Worm (Caenorhabditis elegans): ENCODE results near the gene vha-8.

The vha-8 gene

ce11 chrIV:6809756-6810155 is 18.9 kb downstream of the vha-8 start:
- TF ChIP-seq lin-38 (GFP tag; IDR thresholded peaks at IDR 0.05) = no peak
- TF ChIP-seq nhr-28 (tag; optimal IDR thresholded peaks at IDR 0.05) = no peak
- no peak for TF ChIP-seq aly-2 (tag; optimal IDR thresholded peaks at IDR 0.05)
- no peak for TF ChIP-seq mdt-29 (GFP tag; IDR thresholded peaks at IDR 0.05)
- no peak for TF ChIP-seq dpl-1 (GFP tag; optimal IDR thresholded peaks at IDR 0.05)
- TF ChIP-seq zip-2 (tag; optimal IDR thresholded peaks at IDR 0.05) = no peak
- TF ChIP-seq nhr-11 (tag; optimal IDR thresholded peaks at IDR 0.05) = no peak
- TF ChIP-seq hmg-1.1 (GFP tag; IDR thresholded peaks at IDR 0.05) = peak; percentile 84
- TF ChIP-seq pqm-1 (tag; optimal IDR thresholded peaks at IDR 0.05) = no peak
- 0 out of 2 replicates have a peak, but pooled peaks have one; percentile 16 for TF ChIP-seq F26F4.8 (GFP tag; conservative IDR thresholded peaks at IDR 0.05)
- no peak for TF ChIP-seq madf-9 (GFP tag; conservative IDR thresholded peaks at IDR 0.05)
- no peak for TF ChIP-seq mes-2 (tag; optimal IDR thresholded peaks at IDR 0.05; ENCODE audit: poor library complexity, severe bottlenecking)
- no peak for TF ChIP-seq nhr-76 (tag; optimal IDR thresholded peaks at IDR 0.05)
- no peak for TF ChIP-seq zip-11 (GFP tag; IDR thresholded peaks at IDR 0.05)
- no peak for TF ChIP-seq sdz-12 (GFP tag; optimal IDR thresholded peaks at IDR 0.05)
- TF ChIP-seq F37D6.2 (tag; optimal IDR thresholded peaks at IDR 0.05) = peak; percentile 60
- TF ChIP-seq snpc-4 (tag; optimal IDR thresholded peaks at IDR 0.05) = no peak
- peak; percentile 36 for TF ChIP-seq hlh-30 (tag; optimal IDR thresholded peaks at IDR 0.05; ENCODE audit: insufficient read depth)
- no peak for TF ChIP-seq ceh-44 (GFP tag; IDR thresholded peaks at IDR 0.05)
- peak; percentile 69 for TF ChIP-seq ctbp-1 (GFP tag; IDR thresholded peaks at IDR 0.05)
- no peak for TF ChIP-seq F44E2.7 (GFP tag; IDR thresholded peaks at IDR 0.05)
- no peak for TF ChIP-seq unc-130 (GFP tag; optimal IDR thresholded peaks at IDR 0.05)
- TF ChIP-seq nhr-48 (tag; optimal IDR thresholded peaks at IDR 0.05) = no peak
- no peak for TF ChIP-seq set-16 (GFP tag; IDR thresholded peaks at IDR 0.05)
- TF ChIP-seq tra-1 (GFP tag; IDR thresholded peaks at IDR 0.05) = no peak
- no peak for TF ChIP-seq nhr-102 (tag; optimal IDR thresholded peaks at IDR 0.05)
- no peak for TF ChIP-seq vab-7 (GFP tag; IDR thresholded peaks at IDR 0.05)
- TF ChIP-seq D1046.2 (GFP tag; IDR thresholded peaks at IDR 0.05) = no peak
- TF ChIP-seq attf-4 (tag; optimal IDR thresholded peaks at IDR 0.05) = no peak
- TF ChIP-seq nhr-10 (tag; optimal IDR thresholded peaks at IDR 0.05) = no peak
- TF ChIP-seq mxl-2 (GFP tag; conservative IDR thresholded peaks at IDR 0.05) = no peak
- TF ChIP-seq skn-1 (tag; optimal IDR thresholded peaks at IDR 0.05) = no peak
- TF ChIP-seq nhr-6 (tag; optimal IDR thresholded peaks at IDR 0.05) = no peak
- peak; percentile 71 for TF ChIP-seq mep-1 (tag; optimal IDR thresholded peaks at IDR 0.05)
- TF ChIP-seq T26A8.4 (GFP tag; IDR thresholded peaks at IDR 0.05) = no peak
- TF ChIP-seq lin-29 (GFP tag; IDR thresholded peaks at IDR 0.05) = no peak
- TF ChIP-seq egl-43 (GFP tag; IDR thresholded peaks at IDR 0.05) = no peak
- no peak for TF ChIP-seq snpc-1.2 (GFP tag; IDR thresholded peaks at IDR 0.05)
- no peak for TF ChIP-seq nhr-237 (tag; optimal IDR thresholded peaks at IDR 0.05)
- no peak for TF ChIP-seq mxl-3 (GFP tag; optimal IDR thresholded peaks at IDR 0.05)
- TF ChIP-seq ceh-20 (GFP tag; IDR thresholded peaks at IDR 0.05) = no peak
- no peak for TF ChIP-seq pha-4 (GFP tag; IDR thresholded peaks at IDR 0.05)
- TF ChIP-seq pha-4 (tag; optimal IDR thresholded peaks at IDR 0.05) = no peak
- TF ChIP-seq mdl-1 (tag; optimal IDR thresholded peaks at IDR 0.05) = peak in 1 of 2 experiments; percentile 47
- TF ChIP-seq ceh-28 (tag; optimal IDR thresholded peaks at IDR 0.05) = no peak
- no peak for TF ChIP-seq spr-1 (tag; optimal IDR thresholded peaks at IDR 0.05)
- no peak for TF ChIP-seq php-3 (GFP tag; IDR thresholded peaks at IDR 0.05)
- no peak for TF ChIP-seq Y48G9A.11 (GFP tag; IDR thresholded peaks at IDR 0.05)
- no peak for TF ChIP-seq ceh-82 (tag; optimal IDR thresholded peaks at IDR 0.05)
- TF ChIP-seq aha-1 (tag) = peak; percentile 99
- TF ChIP-seq lin-13 (GFP tag; optimal IDR thresholded peaks at IDR 0.05) = no peak
- no peak for TF ChIP-seq spr-3 (GFP tag; optimal IDR thresholded peaks at IDR 0.05)
- peak; percentile 85 for TF ChIP-seq fkh-10 (GFP tag; optimal IDR thresholded peaks at IDR 0.05)
- no peak for TF ChIP-seq daf-12 (tag; optimal IDR thresholded peaks at IDR 0.05)

Measured in whole organism, L4 larva.